Fruit fly (Drosophila melanogaster): ENCODE measurements around the gene RpS13.

Gene RpS13

dm6 chr2L:8362273-8362954, 2.0 kb downstream of the RpS13 start, which contains the start of gene CG7627 (continued):
- TF ChIP-seq CG7372 (GFP tag; IDR thresholded peaks at IDR 0.05) (peak; percentile 75), CG14860 (GFP tag; IDR thresholded peaks at IDR 0.05; ENCODE audit: partially characterized antibody) (no peak), tin (GFP tag; optimal IDR thresholded peaks at IDR 0.05) (peak; percentile 68), NC2α (GFP tag; optimal IDR thresholded peaks at IDR 0.05) (peak; percentile 12), CG3838 (GFP tag; optimal IDR thresholded peaks at IDR 0.05) (no peak), Dref (GFP tag; IDR thresholded peaks at IDR 0.05) (peak; percentile 27), Lpt (GFP tag; optimal IDR thresholded peaks at IDR 0.05) (no peak), CG13424 (tag; optimal IDR thresholded peaks at IDR 0.05) (peak; percentile 78), gsb (GFP tag; IDR thresholded peaks at IDR 0.05) (peak; percentile 43; the same call in 1 of the 2 replicates), HLH4C (GFP tag; IDR thresholded peaks at IDR 0.05; ENCODE audit: partially characterized antibody) (no peak), Meics (GFP tag; optimal IDR thresholded peaks at IDR 0.05) (peak; percentile 84), wdn (GFP tag; IDR thresholded peaks at IDR 0.05) (peak; percentile 58), ranshi (GFP tag; IDR thresholded peaks at IDR 0.05) (peak; percentile 81), Gsc (GFP tag; IDR thresholded peaks at IDR 0.05) (no peak), onecut (GFP tag; IDR thresholded peaks at IDR 0.05) (peak; percentile 54), CG2875 (GFP tag; optimal IDR thresholded peaks at IDR 0.05) (peak; percentile 54), CG6254 (GFP tag; optimal IDR thresholded peaks at IDR 0.05) (peak; percentile 12), pum (GFP tag; optimal IDR thresholded peaks at IDR 0.05) (peak; percentile 63), MTF-1 (GFP tag; optimal IDR thresholded peaks at IDR 0.05; ENCODE audit: borderline replicate concordance) (peak; percentile 29), CG15073 (GFP tag; optimal IDR thresholded peaks at IDR 0.05) (peak; percentile 15), CG15479 (GFP tag; optimal IDR thresholded peaks at IDR 0.05) (no peak), CG9609 (GFP tag; optimal IDR thresholded peaks at IDR 0.05) (peak; percentile 72), pan (optimal IDR thresholded peaks at IDR 0.05) (no peak), pan (GFP tag; optimal IDR thresholded peaks at IDR 0.05 in 1 of 2, IDR thresholded peaks at IDR 0.05 in 1 of 2) (peak in 1 of 2 experiments; percentile 83), sens-2 (GFP tag; IDR thresholded peaks at IDR 0.05) (no peak), Abd-B (GFP tag; optimal IDR thresholded peaks at IDR 0.05) (peak; percentile 47), CG12659 (GFP tag; optimal IDR thresholded peaks at IDR 0.05) (peak; percentile 73), bbx (GFP tag; IDR thresholded peaks at IDR 0.05; ENCODE audit: partially characterized antibody) (peak; percentile 48; the same call in 1 of the 2 replicates), Spps (tag; optimal IDR thresholded peaks at IDR 0.05) (no peak), kay (GFP tag; optimal IDR thresholded peaks at IDR 0.05) (peak; percentile 31), Mad (GFP tag; optimal IDR thresholded peaks at IDR 0.05) (no peak), mam (GFP tag; optimal IDR thresholded peaks at IDR 0.05) (peak; percentile 84), dan (GFP tag; IDR thresholded peaks at IDR 0.05) (no peak), Nf-YA (GFP tag; IDR thresholded peaks at IDR 0.05) (peak; percentile 53; the same call in 1 of the 2 replicates), CG8765 (GFP tag; IDR thresholded peaks at IDR 0.05) (no peak), CG5180 (GFP tag; optimal IDR thresholded peaks at IDR 0.05) (peak; percentile 58), ham (GFP tag; IDR thresholded peaks at IDR 0.05) (no peak), danr (GFP tag; IDR thresholded peaks at IDR 0.05) (0 out of 2 replicates have a peak, but pooled peaks have one; percentile 40), Nf-YB (GFP tag; optimal IDR thresholded peaks at IDR 0.05) (peak; percentile 26), CG3995 (GFP tag; optimal IDR thresholded peaks at IDR 0.05) (peak; percentile 7), wor (GFP tag; IDR thresholded peaks at IDR 0.05) (peak; percentile 47), CG30020 (tag; optimal IDR thresholded peaks at IDR 0.05) (peak; percentile 32), CG9797 (GFP tag; optimal IDR thresholded peaks at IDR 0.05) (no peak), ewg (GFP tag; optimal IDR thresholded peaks at IDR 0.05) (peak; percentile 47), PHDP (tag; optimal IDR thresholded peaks at IDR 0.05) (peak; percentile 68), esg (GFP tag; conservative IDR thresholded peaks at IDR 0.05) (peak; percentile 77), CG14710 (tag; optimal IDR thresholded peaks at IDR 0.05) (peak; percentile 51), B-H2 (GFP tag; optimal IDR thresholded peaks at IDR 0.05) (peak; percentile 70), dmrt99B (tag; optimal IDR thresholded peaks at IDR 0.05) (peak; percentile 83), CG10209 (GFP tag; optimal IDR thresholded peaks at IDR 0.05) (peak; percentile 79)

Data from whole organism, embryonic.